Fruit fly (Drosophila melanogaster): Measurements from ENCODE around the gene CG43062.

The CG43062 gene

DNA sequence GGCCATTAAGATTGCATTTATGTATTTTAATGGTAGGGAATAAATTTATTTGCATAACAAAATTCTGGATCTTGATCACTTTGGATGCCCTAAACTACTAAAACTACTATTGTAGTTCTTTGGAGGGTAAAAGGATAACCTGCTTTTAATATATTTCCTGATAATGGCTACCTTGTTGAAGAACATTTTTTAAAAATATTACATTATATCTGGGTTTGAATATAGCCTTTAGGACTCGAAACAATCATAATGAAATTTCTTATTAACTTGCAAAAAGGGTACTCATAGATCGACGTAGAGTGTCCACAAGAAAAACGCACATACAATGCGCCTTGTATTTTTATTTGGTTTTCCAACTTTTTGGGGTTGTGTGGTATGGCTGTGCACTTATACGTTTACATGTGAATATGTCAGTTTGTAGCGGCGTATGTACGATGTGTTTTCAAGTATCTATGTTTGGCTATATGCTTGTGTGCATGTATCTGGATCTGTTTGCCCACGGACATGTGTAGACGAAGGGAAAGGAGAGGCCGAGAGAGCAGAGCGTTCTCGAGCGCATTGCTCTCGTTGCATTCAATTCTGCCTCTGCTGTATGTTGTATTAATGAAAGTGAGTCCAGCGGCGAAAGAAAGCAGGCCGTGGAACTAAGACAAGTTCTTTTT lies 29.4 kb downstream of the CG43062 start:
- no peak for TF ChIP-seq noc (tag; optimal IDR thresholded peaks at IDR 0.05)

DNA sequence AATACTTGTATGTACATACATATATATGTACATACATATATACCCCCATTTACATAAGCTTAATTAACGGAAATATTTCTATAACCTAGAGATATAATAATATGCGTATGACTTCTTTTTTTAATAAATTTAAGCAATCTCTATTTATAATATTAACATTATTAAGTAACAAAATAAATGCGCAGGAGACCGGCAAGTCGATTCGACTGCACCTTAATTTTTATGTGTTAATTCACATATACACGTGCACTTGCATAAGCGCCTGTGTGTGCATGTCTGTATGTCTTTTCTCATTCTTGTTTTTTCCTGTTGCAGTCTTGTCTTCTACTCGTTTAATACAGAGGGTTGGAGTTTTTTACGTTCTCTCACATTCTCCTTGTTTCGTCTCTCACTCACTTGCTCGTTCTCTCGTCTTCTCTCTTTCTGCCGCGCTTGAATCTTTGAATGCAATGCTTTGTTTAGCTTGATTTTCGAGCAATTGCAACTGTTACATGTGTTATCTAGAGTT lies 30.1 kb downstream of the CG43062 start:
- TF ChIP-seq noc (tag; optimal IDR thresholded peaks at IDR 0.05), result no peak

DNA sequence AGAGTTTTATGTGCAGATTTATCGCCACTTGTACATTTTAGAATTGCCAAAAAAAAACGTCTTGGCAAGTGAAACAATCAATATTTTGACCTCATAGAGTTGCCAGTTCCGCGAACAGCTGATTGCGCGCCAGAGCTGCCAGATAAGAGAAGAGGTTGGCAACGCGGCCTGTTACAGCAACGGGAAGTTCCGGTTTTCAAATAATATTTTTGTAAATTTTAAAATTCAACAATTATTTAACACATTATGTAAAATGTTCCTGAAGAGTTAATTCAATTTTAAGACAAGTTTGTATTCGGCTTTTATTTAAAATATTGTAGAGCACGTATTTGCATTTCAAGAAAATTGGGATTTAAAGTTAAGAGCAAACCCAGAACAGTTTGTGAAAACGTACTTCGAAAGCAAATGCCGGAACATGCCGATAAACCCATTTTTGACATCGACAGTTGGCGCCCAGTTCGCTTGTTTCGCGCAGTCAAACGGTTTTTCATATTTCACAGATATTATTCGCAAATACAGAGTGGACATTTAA lies 36.6 kb downstream of the CG43062 start, which contains the start of the genes prd1 and HisCl1:
Gene prd1 (minus strand): TSS at position 320 of the 532 bp plus-strand sequence.
Gene HisCl1 (plus strand): TSS at position 482 of the 532 bp plus-strand sequence.
- TF ChIP-seq noc (tag; optimal IDR thresholded peaks at IDR 0.05), result no peak

- TF ChIP-seq noc (tag; optimal IDR thresholded peaks at IDR 0.05), result no peak
Observed at dm6 chr3R:11796780-11797179, 46.6 kb downstream of the CG43062 start, which contains the start of gene Sbf. Gene Sbf (minus strand): TSS chr3R:11796948.

Data from whole organism, larva.